Fruit fly (Drosophila melanogaster) S2 (cell line): ENCODE measurements around the gene CG10005.

Experiments
- CG8478 ChIP-seq: fragments of >200 bp; optimal IDR thresholded peaks from 2 replicates; lab custom pipeline; 2018
- CTCF ChIP-seq, 2 experiments: fragments of >200 bp; optimal IDR thresholded peaks; 2 replicates each; lab custom pipeline; 2018

DNA sequence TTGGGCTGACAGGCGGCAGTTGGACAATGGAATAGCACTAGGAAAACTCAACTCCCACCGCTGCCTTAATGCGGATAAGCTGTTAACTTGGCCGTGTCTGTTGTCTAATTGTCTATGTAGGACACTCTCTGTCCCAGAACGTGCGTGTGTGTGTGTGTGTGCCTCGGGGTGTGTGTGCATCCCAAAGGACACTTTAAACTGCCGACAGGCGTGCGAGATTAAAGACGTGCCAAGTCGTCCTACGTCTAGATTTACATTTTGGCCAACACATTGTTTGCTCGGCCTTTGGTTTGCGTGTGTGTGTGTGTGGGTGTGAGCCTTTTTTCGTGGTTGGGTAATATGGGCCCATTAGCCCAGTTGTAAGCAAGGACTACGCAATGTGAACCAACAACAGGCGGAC is 21.1 kb upstream of the CG10005 start:
- TF ChIP-seq CTCF (optimal IDR thresholded peaks at IDR 0.05; lab: Kevin White, UChicago) (no peak), CG8478 (lab: Kevin White, UChicago) (no peak)
